Worm (Caenorhabditis elegans) whole organism, mixed stage, embryonic: ENCODE data around the gene F34H10.5.

ENCODE experiments used
- ceh-39 ChIP-seq: fragments of 150-350 bp; optimal IDR thresholded peaks from 2 replicates; lab custom pipeline; 2014; ENCODE audit warnings: missing biosample characterization, missing genetic modification characterization
- nhr-12 ChIP-seq: fragments of 150-350 bp; optimal IDR thresholded peaks from 2 replicates; lab custom pipeline; 2014; ENCODE audit warnings: missing biosample characterization, missing genetic modification characterization
- snpc-4 ChIP-seq: fragments of 150-350 bp; optimal IDR thresholded peaks from 2 replicates; lab custom pipeline; 2014; ENCODE audit warnings: missing biosample characterization, missing genetic modification characterization
- unc-39 ChIP-seq: fragments of 150-350 bp; optimal IDR thresholded peaks from 2 replicates; lab custom pipeline; 2014; ENCODE audit warnings: missing biosample characterization, missing genetic modification characterization
- unc-62 ChIP-seq: fragments of 150-350 bp; optimal IDR thresholded peaks from 2 replicates; lab custom pipeline; 2014; ENCODE audit warnings: missing biosample characterization, missing genetic modification reagents, missing genetic modification characterization

DNA sequence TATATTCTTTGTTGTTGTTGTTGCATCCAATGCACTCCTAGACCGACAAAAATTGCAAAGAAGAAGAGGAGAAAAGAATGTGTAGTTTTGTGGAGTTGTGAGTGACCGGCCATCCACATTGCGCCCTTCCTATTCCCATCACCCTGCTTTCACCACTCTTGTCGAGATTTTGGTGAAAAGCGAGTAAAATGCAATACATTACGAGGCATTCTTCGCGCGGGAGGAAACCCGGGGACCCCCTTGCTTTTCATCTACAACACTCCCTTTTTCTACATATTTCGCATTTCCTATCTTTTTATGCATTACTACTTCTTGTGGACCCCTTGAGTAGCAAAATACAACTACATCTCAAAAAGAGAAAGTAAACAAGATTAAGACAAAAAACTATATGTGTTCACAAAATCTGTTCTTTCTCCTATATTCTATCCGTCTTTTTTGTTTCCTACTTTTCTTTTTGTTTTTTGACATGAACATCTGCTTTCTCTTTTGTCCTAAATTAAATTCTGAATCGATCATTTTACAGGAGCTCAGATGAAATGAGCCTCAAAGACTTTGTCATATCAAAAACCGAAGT, 25.3 kb upstream of the F34H10.5 start, which contains the start of gene C11E4.6:
- TF ChIP-seq ceh-39 (tag; lab: Kevin White, UChicago) (no peak), nhr-12 (tag; lab: Kevin White, UChicago) (no peak), unc-62 (GFP tag; lab: Kevin White, UChicago) (no peak), unc-39 (tag; lab: Kevin White, UChicago) (no peak), snpc-4 (tag; lab: Kevin White, UChicago) (no peak)
